Worm (Caenorhabditis elegans) whole organism, midembryonic: Measurements from ENCODE around the gene C02B8.1.

Experiments used
- flt-1 ChIP-seq: fragments of 200-800 bp; sonication (Bioruptor generic); IDR thresholded peaks from 2 replicates; pipeline ENCODE4 v1.3.6; 2022; ENCODE audit warnings: missing genetic modification characterization, missing compliant biosample characterization
- klf-2 ChIP-seq: fragments of 200-800 bp; sonication (Bioruptor generic); conservative IDR thresholded peaks from 2 replicates; pipeline ENCODE4 v1.3.6; 2022; ENCODE audit warnings: missing genetic modification reagents, missing genetic modification characterization, missing compliant biosample characterization
- med-1 ChIP-seq: sonication (generic microtip); optimal IDR thresholded peaks from 2 replicates; lab custom pipeline; 2017; ENCODE audit warnings: missing genetic modification characterization, mild to moderate bottlenecking, missing compliant biosample characterization, antibody characterized with exemption, missing genetic modification reagents; ENCODE audit not compliant: insufficient read depth

DNA sequence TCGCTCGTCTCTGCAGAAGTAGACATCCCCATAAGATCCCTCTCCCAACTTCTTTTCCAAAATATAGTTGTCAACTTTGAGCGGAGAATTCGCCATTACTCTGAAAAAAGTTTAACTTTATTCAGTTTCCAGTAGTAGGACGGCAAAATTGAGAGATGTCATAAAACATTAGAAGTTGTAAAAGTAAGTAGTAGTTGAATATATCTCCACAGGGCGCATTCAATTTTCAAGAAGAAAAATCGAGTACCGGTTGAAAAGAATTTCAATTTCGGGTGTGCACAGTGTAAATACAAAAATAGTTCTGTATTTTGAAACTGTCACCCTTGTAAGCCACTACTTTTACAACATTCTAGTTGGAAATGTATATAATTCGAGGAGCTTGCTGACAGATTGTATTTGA is 3.1 kb downstream of the C02B8.1 start, which contains the start of gene F22F1.2:
- TF ChIP-seq flt-1 (no peak), klf-2 (no peak), med-1 (GFP tag; lab: Kevin White, UChicago) (no peak)
